Worm (Caenorhabditis elegans) whole organism, L2 larva: Measurements from ENCODE around the gene dhs-5.

ENCODE experiments used
- C34F6.9 ChIP-seq: fragments of 150-350 bp; optimal IDR thresholded peaks from 2 replicates; lab custom pipeline; 2014; ENCODE audit warnings: missing biosample characterization, missing genetic modification characterization
- Y55F3AM.14 ChIP-seq: fragments of 200-800 bp; sonication (Bioruptor generic); optimal IDR thresholded peaks from 2 replicates; lab custom pipeline; 2018; ENCODE audit warnings: mild to moderate bottlenecking, missing genetic modification characterization, missing compliant biosample characterization
- alr-1 ChIP-seq: fragments of 150-350 bp; optimal IDR thresholded peaks from 2 replicates; lab custom pipeline; 2014; ENCODE audit warnings: missing biosample characterization, missing genetic modification characterization
- ama-1 ChIP-seq: fragments of 150-350 bp; optimal IDR thresholded peaks from 2 replicates; lab custom pipeline; 2018; ENCODE audit warnings: inconsistent platforms
- blmp-1 ChIP-seq: sonication (generic microtip); optimal IDR thresholded peaks from 2 replicates; lab custom pipeline; 2017; ENCODE audit warnings: missing genetic modification characterization, mild to moderate bottlenecking, missing compliant biosample characterization, antibody characterized with exemption, moderate library complexity; ENCODE audit not compliant: insufficient read depth
- ceh-82 ChIP-seq: fragments of 150-350 bp; optimal IDR thresholded peaks from 2 replicates; lab custom pipeline; 2014; ENCODE audit warnings: missing biosample characterization, missing genetic modification characterization
- egl-27 ChIP-seq: sonication (generic microtip); optimal IDR thresholded peaks from 3 replicates; lab custom pipeline; 2017; ENCODE audit warnings: missing biosample characterization, missing genetic modification reagents, missing genetic modification characterization
- elt-3 ChIP-seq: sonication (generic microtip); optimal IDR thresholded peaks from 2 replicates; lab custom pipeline; 2017; ENCODE audit warnings: missing biosample characterization, missing genetic modification characterization
- fos-1 ChIP-seq: fragments of 150-350 bp; optimal IDR thresholded peaks from 2 replicates; lab custom pipeline; 2014; ENCODE audit warnings: missing biosample characterization, missing genetic modification characterization
- gmeb-1 ChIP-seq: fragments of 150-350 bp; optimal IDR thresholded peaks from 2 replicates; lab custom pipeline; 2014; ENCODE audit warnings: missing biosample characterization, missing genetic modification characterization
- lin-11 ChIP-seq: fragments of 150-350 bp; sonication (generic microtip); optimal IDR thresholded peaks from 2 replicates; lab custom pipeline; 2014; ENCODE audit warnings: missing biosample characterization, missing genetic modification characterization, inconsistent platforms, mixed read lengths
- lin-13 ChIP-seq: fragments of 150-350 bp; optimal IDR thresholded peaks from 2 replicates; lab custom pipeline; 2014; ENCODE audit warnings: missing biosample characterization, missing genetic modification reagents, missing genetic modification characterization
- lsy-2 ChIP-seq, 2 experiments: fragments of 150-350 bp in 1 of 2; sonication (generic microtip) in 1 of 2; optimal IDR thresholded peaks; 2 replicates each; lab custom pipeline; 2014 to 2017; ENCODE audit warnings: missing biosample characterization in 2 of 2, missing genetic modification characterization in 2 of 2
- mdl-1 ChIP-seq, 2 experiments: fragments of 150-350 bp in 1 of 2; sonication (generic microtip) in 1 of 2; optimal IDR thresholded peaks; 2 replicates each; lab custom pipeline; 2017; ENCODE audit warnings: missing biosample characterization in 2 of 2, missing genetic modification characterization in 2 of 2
- nhr-10 ChIP-seq: sonication (generic microtip); optimal IDR thresholded peaks from 2 replicates; lab custom pipeline; 2017; ENCODE audit warnings: missing biosample characterization, missing genetic modification characterization
- nhr-11 ChIP-seq: fragments of 150-350 bp; optimal IDR thresholded peaks from 2 replicates; lab custom pipeline; 2014; ENCODE audit warnings: missing biosample characterization, missing genetic modification characterization
- nhr-129 ChIP-seq: fragments of 150-350 bp; optimal IDR thresholded peaks from 2 replicates; lab custom pipeline; 2014; ENCODE audit warnings: missing biosample characterization, missing genetic modification characterization
- nhr-21 ChIP-seq: fragments of 150-350 bp; optimal IDR thresholded peaks from 2 replicates; lab custom pipeline; 2014; ENCODE audit warnings: missing biosample characterization, missing genetic modification characterization
- nhr-23 ChIP-seq: fragments of 150-350 bp; optimal IDR thresholded peaks from 2 replicates; lab custom pipeline; 2014; ENCODE audit warnings: missing biosample characterization, missing genetic modification reagents, missing genetic modification characterization
- nhr-25 ChIP-seq: fragments of 150-350 bp; sonication (generic microtip); optimal IDR thresholded peaks from 3 replicates; lab custom pipeline; 2014; ENCODE audit warnings: missing biosample characterization, missing genetic modification characterization
- nhr-6 ChIP-seq: fragments of 150-350 bp; optimal IDR thresholded peaks from 2 replicates; lab custom pipeline; 2014; ENCODE audit warnings: missing biosample characterization, missing genetic modification characterization
- nhr-77 ChIP-seq: fragments of 150-350 bp; optimal IDR thresholded peaks from 2 replicates; lab custom pipeline; 2014; ENCODE audit warnings: missing biosample characterization, missing genetic modification characterization
- sma-9 ChIP-seq, 2 experiments: fragments of 150-350 bp in 1 of 2; sonication (generic microtip) in 1 of 2; optimal IDR thresholded peaks; 2 replicates each; lab custom pipeline; 2014 to 2016; ENCODE audit warnings: missing genetic modification characterization in 2 of 2, mild to moderate bottlenecking in 1 of 2, missing biosample characterization in 1 of 2, missing compliant biosample characterization in 1 of 2, missing genetic modification reagents in 1 of 2, moderate library complexity in 1 of 2
- snpc-4 ChIP-seq: fragments of 150-350 bp; optimal IDR thresholded peaks from 2 replicates; lab custom pipeline; 2014; ENCODE audit warnings: missing biosample characterization, missing genetic modification characterization
- unc-39 ChIP-seq: fragments of 150-350 bp; optimal IDR thresholded peaks from 2 replicates; lab custom pipeline; 2014; ENCODE audit warnings: missing biosample characterization, missing genetic modification characterization
- unc-55 ChIP-seq: fragments of 150-350 bp; sonication (generic microtip); optimal IDR thresholded peaks from 3 replicates; lab custom pipeline; 2014; ENCODE audit warnings: missing biosample characterization, missing genetic modification reagents, missing genetic modification characterization
- unc-62 ChIP-seq: fragments of 150-350 bp; optimal IDR thresholded peaks from 2 replicates; lab custom pipeline; 2014; ENCODE audit warnings: missing biosample characterization, missing genetic modification reagents, missing genetic modification characterization
- zag-1 ChIP-seq: fragments of 150-350 bp; optimal IDR thresholded peaks from 2 replicates; lab custom pipeline; 2014; ENCODE audit warnings: missing biosample characterization, missing genetic modification characterization
- ztf-1 ChIP-seq: fragments of 200-800 bp; sonication (Bioruptor generic); conservative IDR thresholded peaks from 2 replicates; pipeline ENCODE4 v1.3.6; 2022; ENCODE audit warnings: missing genetic modification characterization, missing compliant biosample characterization
- ztf-11 ChIP-seq: sonication (generic microtip); optimal IDR thresholded peaks from 2 replicates; lab custom pipeline; 2017; ENCODE audit warnings: missing biosample characterization, missing genetic modification characterization

dhs-5 gene

DNA sequence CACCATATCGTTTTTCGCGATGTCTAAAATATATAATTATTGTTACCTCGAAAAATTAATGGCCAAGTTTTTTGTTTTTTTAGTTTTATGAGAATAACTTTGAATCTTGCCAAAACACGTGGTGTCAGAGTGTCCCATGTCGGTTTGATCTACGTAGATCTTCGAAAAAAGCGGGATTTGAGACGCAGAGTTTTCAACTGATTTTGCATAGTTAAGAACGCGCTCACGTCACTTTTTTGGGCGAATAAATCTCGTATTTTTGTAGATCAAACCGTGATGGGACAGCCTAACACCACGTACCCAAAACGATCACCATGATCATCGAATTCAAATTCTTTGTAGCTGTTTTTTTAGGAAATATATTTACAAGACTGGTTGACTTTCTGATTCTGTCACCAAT, 43.9 kb downstream of the dhs-5 start:
- TF ChIP-seq lin-11: no peak
- no peak for TF ChIP-seq nhr-23 (tag; lab: Kevin White, UChicago)
- TF ChIP-seq nhr-11 (tag; lab: Kevin White, UChicago): no peak
- no peak for TF ChIP-seq ztf-11 (tag; lab: Kevin White, UChicago)
- no peak for TF ChIP-seq nhr-129 (tag; lab: Kevin White, UChicago)
- TF ChIP-seq lsy-2 (tag; optimal IDR thresholded peaks at IDR 0.05; lab: Kevin White, UChicago): no peak
- TF ChIP-seq nhr-6 (tag; lab: Kevin White, UChicago): no peak
- TF ChIP-seq nhr-77: no peak
- TF ChIP-seq ceh-82 (tag; lab: Kevin White, UChicago): no peak
- TF ChIP-seq zag-1 (tag; lab: Kevin White, UChicago): no peak
- no peak for TF ChIP-seq fos-1
- no peak for TF ChIP-seq elt-3 (tag; lab: Kevin White, UChicago)

DNA sequence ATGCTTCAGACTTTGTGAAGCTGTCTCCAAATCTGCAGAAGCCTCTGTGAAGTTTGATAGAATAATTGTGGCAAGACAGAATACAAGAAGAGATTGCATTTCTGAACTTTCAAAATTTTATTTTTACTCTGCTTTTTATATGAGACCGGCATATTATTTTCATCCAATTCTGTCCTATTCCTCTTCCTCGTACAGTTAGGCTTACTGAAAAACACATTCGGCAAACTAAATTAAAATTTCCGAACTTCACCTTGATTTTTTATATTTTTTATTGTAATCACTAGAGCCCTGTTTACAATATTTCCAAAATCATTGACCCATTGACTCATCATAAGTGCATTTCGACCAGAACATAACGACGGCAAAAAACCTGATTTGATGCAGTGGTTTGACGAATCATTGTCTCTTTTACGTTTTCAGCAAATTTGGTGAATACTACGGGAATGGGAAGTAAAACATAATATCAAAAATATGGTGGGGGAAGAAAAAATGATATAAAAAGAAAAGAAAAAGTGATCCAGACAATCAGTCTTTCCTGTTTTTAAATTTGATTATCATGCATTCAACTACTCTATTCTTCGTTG, 44.6 kb downstream of the dhs-5 start, which contains the start of the genes suex-1 and F12A10.9:
TSS of gene suex-1 (minus strand) at position 101 of the 584 bp plus-strand sequence.
TSS of gene F12A10.9 (plus strand) at position 534 of the 584 bp plus-strand sequence.
- TF ChIP-seq zag-1 (tag; lab: Kevin White, UChicago): no peak
- no peak for TF ChIP-seq nhr-25
- no peak for TF ChIP-seq sma-9 (GFP tag; optimal IDR thresholded peaks at IDR 0.05; lab: Kevin White, UChicago)
- no peak for TF ChIP-seq sma-9 (tag; optimal IDR thresholded peaks at IDR 0.05; lab: Kevin White, UChicago)
- TF ChIP-seq, all 48 proteins: peak for 0

DNA sequence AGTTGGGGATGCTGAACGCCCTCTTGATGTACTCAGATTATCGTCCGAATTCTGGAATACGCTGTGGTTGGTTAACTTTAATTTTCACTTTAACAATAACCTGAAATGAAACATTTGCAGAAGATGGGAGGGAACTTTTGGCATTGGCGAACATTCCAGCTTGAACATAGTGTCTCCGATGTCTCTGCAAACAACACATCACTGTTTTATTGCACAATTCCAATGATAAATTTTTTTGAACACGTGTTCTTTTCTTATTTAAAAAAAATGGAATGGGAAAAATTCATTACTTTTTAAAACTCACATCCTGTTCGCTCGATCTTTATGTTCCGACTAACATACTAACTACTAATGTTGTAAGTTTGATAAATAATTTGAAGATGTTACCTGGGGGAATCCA, 46.8 kb downstream of the dhs-5 start, which contains the start of gene fzy-1:
TSS of gene fzy-1 (plus strand) at position 301 of the 400 bp plus-strand sequence.
- no peak for TF ChIP-seq nhr-129 (tag; lab: Kevin White, UChicago)
- TF ChIP-seq unc-62: no peak
- TF ChIP-seq ztf-1 (GFP tag; lab: Robert Waterston, UW): no peak
- no peak for TF ChIP-seq ztf-11 (tag; lab: Kevin White, UChicago)
- TF ChIP-seq nhr-25: no peak
- no peak for TF ChIP-seq egl-27 (tag; lab: Kevin White, UChicago)
- TF ChIP-seq snpc-4: no peak
- TF ChIP-seq unc-55 (GFP tag; lab: Kevin White, UChicago): no peak
- TF ChIP-seq lin-13: no peak
- TF ChIP-seq Y55F3AM.14 (GFP tag; lab: Kevin White, UChicago): no peak
- no peak for TF ChIP-seq nhr-6 (tag; lab: Kevin White, UChicago)
- no peak for TF ChIP-seq blmp-1
- TF ChIP-seq nhr-10 (tag; lab: Kevin White, UChicago): no peak
- TF ChIP-seq alr-1 (tag; lab: Kevin White, UChicago): no peak

DNA sequence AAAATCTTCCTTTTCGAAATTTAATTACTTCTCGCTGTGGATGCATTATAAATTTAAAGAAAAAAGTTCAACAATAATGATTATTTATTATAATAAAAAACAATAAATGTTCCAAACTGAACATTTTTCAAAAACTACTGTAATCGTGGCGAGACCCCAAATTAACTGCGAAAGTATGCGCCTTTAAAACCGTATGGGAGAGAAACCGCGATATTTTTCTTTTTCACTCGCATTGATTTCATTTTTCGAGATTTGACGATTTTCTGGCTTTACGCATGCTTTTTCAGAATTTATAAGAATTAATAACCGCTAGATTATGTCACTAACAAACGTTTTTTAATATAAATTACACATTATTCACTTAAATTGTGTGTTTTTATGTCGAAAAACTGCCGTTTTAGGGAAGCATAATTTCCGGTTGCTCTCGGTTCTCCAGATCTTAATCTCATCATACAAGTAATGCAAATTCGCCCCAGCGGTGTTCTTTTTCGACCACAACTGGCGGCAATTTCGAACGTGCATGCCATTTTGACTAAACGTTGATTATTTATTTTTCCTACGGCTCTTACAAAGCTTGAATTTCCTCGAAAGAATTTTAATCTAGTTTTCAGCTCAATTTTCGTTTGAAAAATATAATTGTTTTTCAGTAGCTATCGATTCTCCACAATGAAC, 47.5 kb downstream of the dhs-5 start, which contains the start of gene F12A10.8:
TSS of gene F12A10.8 (minus strand) at position 79 of the 672 bp plus-strand sequence.
- TF ChIP-seq C34F6.9 (tag; lab: Kevin White, UChicago) (peak; percentile 33), nhr-129 (tag; lab: Kevin White, UChicago) (peak; percentile 35), elt-3 (tag; lab: Kevin White, UChicago) (no peak), lsy-2 (tag; optimal IDR thresholded peaks at IDR 0.05; lab: Kevin White, UChicago) (peak in 1 of 2 experiments; percentile 49), ama-1 (no peak), gmeb-1 (tag; lab: Kevin White, UChicago) (peak; percentile 70), unc-39 (no peak)

DNA sequence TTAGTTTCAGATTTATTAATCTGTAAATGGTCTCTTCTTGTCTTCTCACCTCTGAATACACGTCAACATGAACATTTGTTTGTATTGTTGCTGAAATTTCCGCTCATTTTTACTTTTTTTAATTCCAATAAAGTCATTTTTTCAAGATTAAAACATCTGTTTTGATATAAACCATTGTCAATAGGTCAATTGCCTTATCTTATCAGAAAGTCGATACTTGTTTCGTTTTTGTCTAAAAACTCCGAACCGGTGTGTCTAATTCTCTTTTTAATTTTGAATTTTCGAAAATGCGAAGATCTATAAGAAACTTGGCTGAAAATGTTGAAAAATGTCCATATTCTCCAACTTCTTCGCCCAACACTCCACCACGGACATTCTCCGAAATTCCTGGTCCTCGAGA, 50.1 kb downstream of the dhs-5 start, which contains the start of gene cyp-44A1:
TSS of gene cyp-44A1 (plus strand) at position 285 of the 400 bp plus-strand sequence.
- TF ChIP-seq unc-55 (GFP tag; lab: Kevin White, UChicago) (no peak), zag-1 (tag; lab: Kevin White, UChicago) (no peak), fos-1 (peak; percentile 2), nhr-21 (tag; lab: Kevin White, UChicago) (no peak), unc-39 (no peak), mdl-1 (tag; optimal IDR thresholded peaks at IDR 0.05; lab: Kevin White, UChicago) (no peak), ceh-82 (tag; lab: Kevin White, UChicago) (no peak), elt-3 (tag; lab: Kevin White, UChicago) (no peak)
